Worm (Caenorhabditis elegans): Measurements from ENCODE around the gene exos-9.

exos-9 gene

ce11 chrIII:7195325-7195724 is 2.5 kb downstream of the exos-9 start, which contains the start of gene F37C12.18 (continued):
- TF ChIP-seq madf-10 (tag; optimal IDR thresholded peaks at IDR 0.05) (no peak), hsf-1 (GFP tag; IDR thresholded peaks at IDR 0.05) (no peak), Y53F4B.3 (GFP tag; IDR thresholded peaks at IDR 0.05) (no peak), T07F8.4 (tag; optimal IDR thresholded peaks at IDR 0.05) (no peak), rec-8 (tag; optimal IDR thresholded peaks at IDR 0.05) (no peak)

- TF ChIP-seq hmg-1.2 (GFP tag; IDR thresholded peaks at IDR 0.05) (peak; percentile 54; the same call in 1 of the 2 replicates), ztf-28 (GFP tag; IDR thresholded peaks at IDR 0.05) (no peak)
Measured at ce11 chrIII:7192942-7193665, 4.8 kb downstream of the exos-9 start, which contains the start of gene mec-14. mec-14 (minus strand) TSS chrIII:7192992.

ce11 chrIII:7189581-7190128 is 8.2 kb downstream of the exos-9 start, which contains the start of gene rps-21:
rps-21 (minus strand) TSS chrIII:7189631.
- TF ChIP-seq nhr-80 (tag; optimal IDR thresholded peaks at IDR 0.05) (peak; percentile 42), attf-5 (GFP tag; optimal IDR thresholded peaks at IDR 0.05) (peak; percentile 62), attf-3 (GFP tag; conservative IDR thresholded peaks at IDR 0.05) (peak; percentile 34), dpl-1 (GFP tag; optimal IDR thresholded peaks at IDR 0.05) (peak; percentile 51), ceh-27 (GFP tag; optimal IDR thresholded peaks at IDR 0.05) (peak; percentile 43), mcd-1 (GFP tag; IDR thresholded peaks at IDR 0.05) (peak; percentile 77), lin-40 (tag; optimal IDR thresholded peaks at IDR 0.05) (peak; percentile 49), ztf-18 (tag; optimal IDR thresholded peaks at IDR 0.05) (peak; percentile 53), dox-1 (GFP tag; IDR thresholded peaks at IDR 0.05) (peak; percentile 49; the same call in 1 of the 2 replicates), madf-8 (GFP tag; conservative IDR thresholded peaks at IDR 0.05) (no peak), Y95B8A.8 (GFP tag; IDR thresholded peaks at IDR 0.05) (peak; percentile 67; the same call in 1 of the 2 replicates), snpc-4 (GFP tag; optimal IDR thresholded peaks at IDR 0.05) (peak; percentile 18), snpc-4 (tag; optimal IDR thresholded peaks at IDR 0.05) (peak; percentile 23 to 56 (median 42)), lsl-1 (GFP tag; optimal IDR thresholded peaks at IDR 0.05) (peak; percentile 21), snpc-3.4 (tag; optimal IDR thresholded peaks at IDR 0.05) (peak; percentile 47), C06A6.2 (GFP tag; conservative IDR thresholded peaks at IDR 0.05) (no peak), madf-3 (GFP tag; IDR thresholded peaks at IDR 0.05) (0 out of 2 replicates have a peak, but pooled peaks have one; percentile 16), nfyb-1 (GFP tag; IDR thresholded peaks at IDR 0.05) (peak; percentile 30; the same call in 1 of the 2 replicates), K12H6.12 (tag; optimal IDR thresholded peaks at IDR 0.05) (peak; percentile 21), ztf-26 (tag; optimal IDR thresholded peaks at IDR 0.05) (no peak), madf-6 (GFP tag; IDR thresholded peaks at IDR 0.05) (peak; percentile 59), madf-10 (tag; optimal IDR thresholded peaks at IDR 0.05) (peak; percentile 22), tbp1 (GFP tag; optimal IDR thresholded peaks at IDR 0.05) (peak; percentile 47), lsy-27 (tag; optimal IDR thresholded peaks at IDR 0.05; ENCODE audit: borderline replicate concordance, insufficient read depth) (no peak), F33H1.4 (GFP tag; IDR thresholded peaks at IDR 0.05) (peak; percentile 94), ceh-91 (GFP tag; IDR thresholded peaks at IDR 0.05) (peak; percentile 21; the same call in 1 of the 2 replicates), B0336.3 (GFP tag; IDR thresholded peaks at IDR 0.05) (no peak), F55B11.4 (tag; optimal IDR thresholded peaks at IDR 0.05; ENCODE audit: borderline replicate concordance, insufficient read depth) (no peak), pbrm-1 (GFP tag; IDR thresholded peaks at IDR 0.05) (peak; percentile 77), bed-1 (GFP tag; IDR thresholded peaks at IDR 0.05) (no peak), cebp-1 (GFP tag; IDR thresholded peaks at IDR 0.05) (0 out of 2 replicates have a peak, but pooled peaks have one; percentile 10), cebp-1 (tag; optimal IDR thresholded peaks at IDR 0.05) (peak; percentile 42), ztf-6 (GFP tag; IDR thresholded peaks at IDR 0.05) (no peak), B0019.2 (GFP tag; conservative IDR thresholded peaks at IDR 0.05) (0 out of 2 replicates have a peak, but pooled peaks have one; percentile 47), atf-7 (tag; optimal IDR thresholded peaks at IDR 0.05) (no peak), efl-1 (GFP tag; optimal IDR thresholded peaks at IDR 0.05) (peak; percentile 42)
